Worm (Caenorhabditis elegans): ENCODE measurements around the gene nas-31.

nas-31 gene

ce11 chrV:10894601-10895000 is 27.0 kb downstream of the nas-31 start, which contains the start of the genes F32D8.14 and F32D8.5 (continued):
- no peak for TF ChIP-seq egl-27 (tag; optimal IDR thresholded peaks at IDR 0.05)
- no peak for TF ChIP-seq zag-1 (tag; optimal IDR thresholded peaks at IDR 0.05)
- TF ChIP-seq ceh-8 (GFP tag; optimal IDR thresholded peaks at IDR 0.05): peak; percentile 51

DNA sequence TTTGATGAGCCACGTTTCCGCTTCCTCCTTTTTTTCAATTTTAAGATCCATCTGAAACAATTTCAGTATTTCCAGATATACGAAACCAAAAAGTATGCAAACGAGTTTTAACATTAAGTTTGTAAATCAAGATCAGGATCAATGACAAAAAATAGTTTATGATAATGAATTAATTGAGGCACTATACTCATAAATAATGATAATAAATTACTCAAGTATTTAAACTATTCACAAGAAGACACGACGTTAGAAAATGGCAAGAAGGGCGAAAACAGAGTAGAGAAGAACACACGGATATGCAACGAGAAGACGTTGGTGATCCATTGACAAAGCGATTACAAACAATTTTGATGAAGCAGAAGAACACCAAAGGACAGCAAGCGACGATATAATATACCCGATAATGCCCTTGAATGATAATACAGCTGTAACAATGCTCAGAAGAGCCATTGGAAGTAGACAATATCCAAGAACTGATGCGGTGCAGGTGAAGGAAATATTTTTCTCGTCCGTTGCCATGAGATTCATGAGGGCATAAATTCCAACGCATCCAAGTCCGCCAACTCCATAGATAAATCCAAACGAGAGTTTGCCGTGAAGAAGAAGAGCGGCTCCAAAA is 28.0 kb downstream of the nas-31 start, which contains the start of gene F32D8.4:
F32D8.4 (minus strand) TSS at position 51 of the 619 bp plus-strand sequence.
- TF ChIP-seq efl-1 (optimal IDR thresholded peaks at IDR 0.05) (no peak), efl-1 (GFP tag; optimal IDR thresholded peaks at IDR 0.05 in 1 of 2) (peak in 1 of 2 experiments; percentile 90), aly-2 (tag; optimal IDR thresholded peaks at IDR 0.05) (no peak)

ce11 chrV:10890980-10891379 is 30.7 kb downstream of the nas-31 start, which contains the start of gene F32D8.12:
TSS of gene F32D8.12 (minus strand) at chrV:10891027.
- TF ChIP-seq dsc-1 (tag; optimal IDR thresholded peaks at IDR 0.05) (peak; percentile 19), lin-15B (tag; optimal IDR thresholded peaks at IDR 0.05) (no peak), nhr-237 (tag; optimal IDR thresholded peaks at IDR 0.05) (no peak), snu-23 (GFP tag; optimal IDR thresholded peaks at IDR 0.05) (peak; percentile 84), nhr-19 (GFP tag; conservative IDR thresholded peaks at IDR 0.05) (peak; percentile 74), ztf-4 (tag; optimal IDR thresholded peaks at IDR 0.05) (no peak), jun-1 (tag; optimal IDR thresholded peaks at IDR 0.05) (no peak), lin-13 (GFP tag; optimal IDR thresholded peaks at IDR 0.05) (peak; percentile 9), lin-14 (GFP tag; optimal IDR thresholded peaks at IDR 0.05) (peak; percentile 61), unc-130 (tag; optimal IDR thresholded peaks at IDR 0.05) (peak; percentile 57), efl-1 (optimal IDR thresholded peaks at IDR 0.05) (peak; percentile 68 to 81), efl-1 (GFP tag; optimal IDR thresholded peaks at IDR 0.05 in 1 of 2) (peak; percentile 18 to 95), snpc-4 (tag; optimal IDR thresholded peaks at IDR 0.05) (no peak), nhr-85 (tag) (peak; percentile 65), sox-4 (tag; optimal IDR thresholded peaks at IDR 0.05) (no peak), elt-3 (tag; optimal IDR thresholded peaks at IDR 0.05) (peak in 2 of 6 experiments; percentile 41 to 62), ceh-82 (tag; optimal IDR thresholded peaks at IDR 0.05) (peak in 1 of 3 experiments; percentile 22), elt-2 (tag; optimal IDR thresholded peaks at IDR 0.05) (peak; percentile 42), blmp-1 (tag; optimal IDR thresholded peaks at IDR 0.05) (peak; percentile 55), nhr-90 (tag; optimal IDR thresholded peaks at IDR 0.05; ENCODE audit: poor library complexity) (peak; percentile 41), ceh-90 (tag; optimal IDR thresholded peaks at IDR 0.05) (no peak), C16A3.4 (tag; optimal IDR thresholded peaks at IDR 0.05) (peak; percentile 35), aly-2 (tag; optimal IDR thresholded peaks at IDR 0.05) (no peak), F16B12.6 (tag; optimal IDR thresholded peaks at IDR 0.05) (no peak), aha-1 (tag; optimal IDR thresholded peaks at IDR 0.05) (no peak), nhr-47 (tag; optimal IDR thresholded peaks at IDR 0.05) (peak; percentile 36), nhr-71 (tag; optimal IDR thresholded peaks at IDR 0.05) (peak; percentile 86), grh-1 (GFP tag; IDR thresholded peaks at IDR 0.05) (no peak), efl-3 (GFP tag; optimal IDR thresholded peaks at IDR 0.05) (no peak), mdl-1 (tag; optimal IDR thresholded peaks at IDR 0.05) (peak in 1 of 2 experiments; percentile 10), fkh-10 (GFP tag; optimal IDR thresholded peaks at IDR 0.05) (no peak), pax-3 (tag; optimal IDR thresholded peaks at IDR 0.05) (no peak), ama-1 (optimal IDR thresholded peaks at IDR 0.05) (peak; percentile 44), ceh-63 (GFP tag; optimal IDR thresholded peaks at IDR 0.05) (no peak), lsy-2 (tag; optimal IDR thresholded peaks at IDR 0.05) (peak; percentile 33 to 45), Y116A8C.19 (tag; optimal IDR thresholded peaks at IDR 0.05; ENCODE audit: borderline replicate concordance) (no peak), egl-27 (tag; optimal IDR thresholded peaks at IDR 0.05) (no peak), sptf-1 (tag; optimal IDR thresholded peaks at IDR 0.05) (no peak), nhr-12 (tag; optimal IDR thresholded peaks at IDR 0.05) (no peak), swsn-7 (tag; optimal IDR thresholded peaks at IDR 0.05) (peak; percentile 44), pag-3 (tag; optimal IDR thresholded peaks at IDR 0.05; ENCODE audit: borderline replicate concordance, insufficient read depth) (no peak), nhr-20 (tag; optimal IDR thresholded peaks at IDR 0.05) (peak; percentile 82), fkh-4 (tag; optimal IDR thresholded peaks at IDR 0.05; ENCODE audit: borderline replicate concordance) (no peak), egl-13 (tag; optimal IDR thresholded peaks at IDR 0.05) (no peak), ceh-88 (GFP tag; IDR thresholded peaks at IDR 0.05) (no peak)

Data from whole organism, L1 larva.